Fruit fly (Drosophila melanogaster) whole organism, embryonic: ENCODE data around the gene CG11560.

Source experiments
- CG18764 ChIP-seq: fragments of 200-800 bp; sonication (Bioruptor generic); optimal IDR thresholded peaks from 3 replicates; lab custom pipeline; 2016; ENCODE audit warnings: missing biosample characterization, missing genetic modification characterization
- YL-1 ChIP-seq: fragments of 200-800 bp; sonication (Bioruptor generic); optimal IDR thresholded peaks from 3 replicates; lab custom pipeline; 2017; ENCODE audit warnings: missing biosample characterization, mild to moderate bottlenecking, missing genetic modification characterization
- kah ChIP-seq: fragments of 200-800 bp; sonication (Bioruptor generic); optimal IDR thresholded peaks from 2 replicates; lab custom pipeline; 2018; ENCODE audit warnings: missing biosample characterization, mild to moderate bottlenecking, missing genetic modification characterization

dm6 chr3L:12088326-12088725 lies 31.5 kb upstream of the CG11560 start, which contains the start of gene CG17154:
- TF ChIP-seq CG18764 (GFP tag; lab: Kevin White, UChicago) (no peak), kah (GFP tag; lab: Kevin White, UChicago) (no peak), YL-1 (no peak)
